Worm (Caenorhabditis elegans): ENCODE measurements around the gene Y73C8B.1.

Y73C8B.1 gene

DNA sequence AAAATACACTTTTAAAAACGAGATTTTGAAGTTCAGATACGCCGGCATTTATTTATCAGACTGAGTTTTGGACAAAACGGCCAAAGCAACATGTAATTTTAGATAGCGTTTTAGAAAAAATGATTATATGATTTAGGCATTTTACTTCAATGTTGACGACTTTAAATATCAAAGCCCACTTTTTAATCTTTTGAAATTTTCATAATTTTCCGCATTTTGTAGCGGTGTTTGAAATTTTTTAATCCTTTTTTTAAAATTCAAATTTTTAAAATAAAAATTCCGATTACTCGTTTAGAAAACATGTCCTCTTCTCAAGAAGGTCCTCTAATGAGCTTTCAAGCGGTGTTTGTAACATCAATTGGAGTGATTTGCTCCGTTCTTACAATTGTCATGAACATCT, 26.8 kb downstream of the Y73C8B.1 start, which contains the start of gene srbc-6:
Gene srbc-6, plus strand, starts transcription at position 301 of the 400 bp plus-strand sequence.
- TF ChIP-seq unc-3 (GFP tag; conservative IDR thresholded peaks at IDR 0.05) = no peak
- no peak for TF ChIP-seq unc-3 (tag; optimal IDR thresholded peaks at IDR 0.05)
- no peak for TF ChIP-seq elt-4 (tag; optimal IDR thresholded peaks at IDR 0.05)
- no peak for TF ChIP-seq ceh-14 (tag; optimal IDR thresholded peaks at IDR 0.05)

DNA sequence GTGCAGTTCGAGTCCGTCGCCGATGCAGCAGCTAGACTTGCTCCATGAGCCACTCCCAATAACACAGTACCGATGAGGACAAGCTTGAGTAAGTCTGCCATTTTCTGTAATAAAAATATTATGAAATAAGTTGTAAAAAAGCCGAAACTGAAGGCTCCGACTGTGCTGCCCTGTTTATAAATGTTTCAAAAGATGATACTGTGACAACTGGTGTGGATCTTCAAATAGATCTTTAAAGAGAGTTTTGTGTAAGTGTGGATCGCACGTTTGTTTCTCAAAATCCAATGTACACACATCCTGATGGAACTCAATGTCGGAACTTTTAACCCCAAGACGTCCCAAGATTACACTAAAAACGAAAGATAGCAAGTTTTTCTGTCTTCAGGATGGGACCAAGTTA, 28.0 kb downstream of the Y73C8B.1 start, which contains the start of gene C36C5.15:
Gene C36C5.15, minus strand, starts transcription at position 101 of the 400 bp plus-strand sequence.
- TF ChIP-seq ceh-24 (tag; optimal IDR thresholded peaks at IDR 0.05) (no peak), pag-3 (tag; optimal IDR thresholded peaks at IDR 0.05; ENCODE audit: borderline replicate concordance) (no peak), ceh-18 (tag; optimal IDR thresholded peaks at IDR 0.05) (no peak), unc-86 (tag; optimal IDR thresholded peaks at IDR 0.05) (no peak), nhr-232 (tag; optimal IDR thresholded peaks at IDR 0.05) (no peak), tbx-2 (tag; optimal IDR thresholded peaks at IDR 0.05) (no peak), sox-2 (GFP tag; IDR thresholded peaks at IDR 0.05) (no peak), tbx-7 (tag; optimal IDR thresholded peaks at IDR 0.05) (no peak), unc-3 (GFP tag; conservative IDR thresholded peaks at IDR 0.05) (no peak), unc-3 (tag; optimal IDR thresholded peaks at IDR 0.05) (no peak)

DNA sequence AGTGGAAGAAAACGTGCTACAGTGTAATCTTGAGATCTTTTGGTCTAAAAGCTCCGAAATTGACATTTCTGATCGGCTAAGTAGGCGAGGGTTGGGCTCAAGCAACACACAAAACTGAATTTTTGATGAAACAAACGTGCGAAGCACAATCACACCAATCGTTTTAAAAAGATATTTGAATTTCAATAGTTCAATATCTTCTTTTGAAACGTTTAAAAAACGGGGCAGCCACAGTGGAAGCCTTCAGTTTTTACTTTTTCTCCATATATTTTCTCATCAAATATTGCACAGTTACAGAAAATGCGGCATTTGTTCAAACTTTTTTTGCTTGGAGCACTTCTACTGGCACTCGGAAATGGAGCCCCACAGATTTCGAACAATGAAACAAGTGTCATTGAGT, 30.4 kb downstream of the Y73C8B.1 start, which contains the start of gene C36C5.4:
Gene C36C5.4, plus strand, starts transcription at position 301 of the 400 bp plus-strand sequence.
- TF ChIP-seq lim-6 (tag; optimal IDR thresholded peaks at IDR 0.05) (no peak), ceh-31 (tag; optimal IDR thresholded peaks at IDR 0.05) (no peak), nhr-232 (tag; optimal IDR thresholded peaks at IDR 0.05) (no peak), hlh-6 (tag; optimal IDR thresholded peaks at IDR 0.05) (no peak), sdc-2 (tag; optimal IDR thresholded peaks at IDR 0.05) (no peak), odd-2 (tag; optimal IDR thresholded peaks at IDR 0.05) (no peak), sox-2 (GFP tag; IDR thresholded peaks at IDR 0.05) (no peak), pax-1 (tag; optimal IDR thresholded peaks at IDR 0.05) (no peak), pqm-1 (tag; optimal IDR thresholded peaks at IDR 0.05) (no peak), ceh-14 (tag; optimal IDR thresholded peaks at IDR 0.05) (no peak)

DNA sequence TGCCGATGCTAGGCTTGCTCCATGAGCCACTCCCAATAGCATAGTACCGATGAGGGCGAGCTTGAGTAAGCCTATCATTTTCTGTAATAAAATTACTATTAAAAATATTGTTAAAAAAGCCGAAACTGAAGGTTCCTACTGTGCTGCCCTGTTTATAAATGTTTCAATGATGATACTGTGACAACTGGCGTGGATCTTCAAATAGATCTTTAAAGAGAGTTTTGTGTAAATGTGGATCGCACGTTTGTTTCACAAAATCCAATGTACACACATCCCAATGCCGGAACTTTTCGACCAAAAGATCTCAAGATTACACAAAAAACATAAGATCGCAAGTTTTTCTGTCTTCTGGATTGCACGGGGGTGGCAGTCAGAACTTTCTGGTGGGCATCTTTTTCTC, 31.2 kb downstream of the Y73C8B.1 start, which contains the start of gene C36C5.14:
Gene C36C5.14, minus strand, starts transcription at position 101 of the 400 bp plus-strand sequence.
- TF ChIP-seq T23F11.4 (GFP tag; optimal IDR thresholded peaks at IDR 0.05) (no peak), ceh-2 (tag; optimal IDR thresholded peaks at IDR 0.05) (no peak), ref-2 (tag; optimal IDR thresholded peaks at IDR 0.05) (no peak), elt-4 (tag; optimal IDR thresholded peaks at IDR 0.05) (no peak), ceh-14 (tag; optimal IDR thresholded peaks at IDR 0.05) (no peak), rnt-1 (tag; optimal IDR thresholded peaks at IDR 0.05) (no peak), sox-4 (tag; optimal IDR thresholded peaks at IDR 0.05) (no peak), K09A11.1 (tag; optimal IDR thresholded peaks at IDR 0.05; ENCODE audit: insufficient read depth) (no peak)

DNA sequence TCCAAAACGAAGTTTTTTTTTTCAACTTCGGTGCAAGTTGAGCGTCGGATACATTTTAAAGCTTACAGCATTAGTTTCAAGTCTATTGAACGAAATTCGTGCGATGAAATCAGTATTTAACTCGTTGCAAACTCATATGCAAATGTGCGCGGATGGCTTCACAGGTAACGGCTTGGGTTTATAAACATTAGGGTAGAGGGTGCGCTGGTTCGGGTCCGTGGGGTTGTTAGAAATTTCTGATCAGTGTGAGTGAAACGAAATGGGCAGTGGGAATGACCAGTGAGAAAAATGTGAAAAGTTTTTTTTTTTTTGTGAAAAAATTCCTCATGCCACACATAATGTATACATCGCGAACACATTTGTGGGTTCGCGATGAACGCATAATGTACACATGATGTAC, 33.5 kb downstream of the Y73C8B.1 start:
- no peak for TF ChIP-seq ceh-31 (tag; optimal IDR thresholded peaks at IDR 0.05)
- no peak for TF ChIP-seq sox-2 (GFP tag; IDR thresholded peaks at IDR 0.05)
- TF ChIP-seq unc-86 (tag; optimal IDR thresholded peaks at IDR 0.05) = no peak
- no peak for TF ChIP-seq pqm-1 (tag; optimal IDR thresholded peaks at IDR 0.05)
- no peak for TF ChIP-seq ceh-22 (tag; optimal IDR thresholded peaks at IDR 0.05)
- TF ChIP-seq che-1 (tag; optimal IDR thresholded peaks at IDR 0.05) = no peak
- no peak for TF ChIP-seq hlh-6 (tag; optimal IDR thresholded peaks at IDR 0.05)
- TF ChIP-seq ztf-16 (tag; optimal IDR thresholded peaks at IDR 0.05) = no peak
- no peak for TF ChIP-seq nhr-11 (tag; optimal IDR thresholded peaks at IDR 0.05)
- TF ChIP-seq ceh-18 (tag; optimal IDR thresholded peaks at IDR 0.05) = no peak
- no peak for TF ChIP-seq unc-55 (GFP tag; optimal IDR thresholded peaks at IDR 0.05)
- TF ChIP-seq ceh-9 (tag; optimal IDR thresholded peaks at IDR 0.05) = no peak
- no peak for TF ChIP-seq hlh-13 (GFP tag; optimal IDR thresholded peaks at IDR 0.05)
- TF ChIP-seq ceh-45 (GFP tag; IDR thresholded peaks at IDR 0.05) = no peak
- TF ChIP-seq pha-4 (tag; optimal IDR thresholded peaks at IDR 0.05) = no peak

Measured in whole organism, late embryonic.